Fruit fly (Drosophila melanogaster) whole organism, embryonic: Measurements from ENCODE around the gene Actn3.

ENCODE experiments used
- Ada2b ChIP-seq: fragments of 200-800 bp; sonication (Bioruptor generic); IDR thresholded peaks from 2 replicates; pipeline ENCODE4 v1.3.6; 2022; ENCODE audit warnings: missing biosample characterization, missing genetic modification characterization
- Adf1 ChIP-seq: fragments of 200-800 bp; sonication (Bioruptor generic); IDR thresholded peaks from 2 replicates; pipeline ENCODE4 v1.3.6; 2022; ENCODE audit warnings: missing biosample characterization, missing genetic modification characterization
- B-H2 ChIP-seq: fragments of 200-800 bp; sonication (Bioruptor generic); optimal IDR thresholded peaks from 2 replicates; lab custom pipeline; 2018; ENCODE audit warnings: missing biosample characterization, mild to moderate bottlenecking, missing genetic modification characterization
- CG10209 ChIP-seq: fragments of 200-800 bp; sonication (Bioruptor generic); optimal IDR thresholded peaks from 3 replicates; lab custom pipeline; 2017; ENCODE audit warnings: missing biosample characterization, mild to moderate bottlenecking, missing genetic modification characterization, missing genetic modification reagents
- CG10366 ChIP-seq: fragments of 200-800 bp; sonication (Bioruptor generic); IDR thresholded peaks from 2 replicates; pipeline ENCODE4 v1.3.6; 2022; ENCODE audit warnings: missing biosample characterization, missing genetic modification characterization
- CG10431 ChIP-seq: fragments of 200-800 bp; sonication (Bioruptor generic); optimal IDR thresholded peaks from 3 replicates; lab custom pipeline; 2018; ENCODE audit warnings: missing biosample characterization, mild to moderate bottlenecking, missing genetic modification characterization
- CG11093 ChIP-seq: fragments of 200-800 bp; sonication (Bioruptor generic); IDR thresholded peaks from 3 replicates; pipeline ENCODE4 v1.3.6; 2022; ENCODE audit warnings: missing biosample characterization, missing genetic modification characterization
- CG11504 ChIP-seq: fragments of 200-800 bp; sonication (Bioruptor generic); optimal IDR thresholded peaks from 3 replicates; lab custom pipeline; 2019; ENCODE audit warnings: missing biosample characterization, mild to moderate bottlenecking, missing genetic modification characterization, moderate library complexity
- CG11695 ChIP-seq: fragments of 200-800 bp; sonication (Bioruptor generic); IDR thresholded peaks from 3 replicates; pipeline ENCODE4 v1.3.6; 2022; ENCODE audit warnings: missing biosample characterization, missing genetic modification characterization
- CG11723 ChIP-seq: fragments of 200-800 bp; sonication (Bioruptor generic); optimal IDR thresholded peaks from 2 replicates; lab custom pipeline; 2017; ENCODE audit warnings: missing biosample characterization, mild to moderate bottlenecking, missing genetic modification characterization
- CG1233 ChIP-seq: fragments of 200-800 bp; sonication (Bioruptor generic); optimal IDR thresholded peaks from 4 replicates; lab custom pipeline; 2018; ENCODE audit warnings: missing biosample characterization, mild to moderate bottlenecking, missing genetic modification characterization
- CG1603 ChIP-seq: fragments of 200-800 bp; sonication (Bioruptor generic); optimal IDR thresholded peaks from 2 replicates; lab custom pipeline; 2019; ENCODE audit warnings: missing biosample characterization, mild to moderate bottlenecking, missing genetic modification characterization, moderate library complexity
- CG17361 ChIP-seq: fragments of 200-800 bp; sonication (Bioruptor generic); IDR thresholded peaks from 3 replicates; pipeline ENCODE4 v1.3.6; 2022; ENCODE audit warnings: missing biosample characterization, missing genetic modification characterization
- CG3726 ChIP-seq: fragments of 200-800 bp; sonication (Bioruptor generic); IDR thresholded peaks from 3 replicates; pipeline ENCODE4, ENCODE4 v1.3.6; 2022; ENCODE audit warnings: missing biosample characterization, missing genetic modification characterization
- CG4404 ChIP-seq: fragments of 200-800 bp; sonication (Bioruptor generic); IDR thresholded peaks from 2 replicates; pipeline ENCODE4 v1.3.6; 2022; ENCODE audit warnings: missing biosample characterization, missing genetic modification characterization
- CG7928 ChIP-seq: fragments of 200-800 bp; sonication (Bioruptor generic); optimal IDR thresholded peaks from 2 replicates; lab custom pipeline; 2017; ENCODE audit warnings: missing biosample characterization, mild to moderate bottlenecking, missing genetic modification characterization
- CG8089 ChIP-seq: fragments of 200-800 bp; sonication (Bioruptor generic); optimal IDR thresholded peaks from 3 replicates; lab custom pipeline; 2016; ENCODE audit warnings: missing biosample characterization, missing genetic modification characterization
- CG8388 ChIP-seq: fragments of 200-800 bp; sonication (Bioruptor generic); optimal IDR thresholded peaks from 2 replicates; lab custom pipeline; 2019; ENCODE audit warnings: missing biosample characterization, mild to moderate bottlenecking, missing genetic modification characterization, moderate library complexity
- CG9817 ChIP-seq: fragments of 200-800 bp; sonication (Bioruptor generic); optimal IDR thresholded peaks from 2 replicates; lab custom pipeline; 2018; ENCODE audit warnings: missing biosample characterization, mild to moderate bottlenecking, missing genetic modification characterization, moderate library complexity
- CHES-1-like ChIP-seq: fragments of 200-800 bp; sonication (Bioruptor generic); optimal IDR thresholded peaks from 2 replicates; lab custom pipeline; 2016; ENCODE audit warnings: missing biosample characterization, missing genetic modification characterization
- Deaf1 ChIP-seq: fragments of 200-800 bp; optimal IDR thresholded peaks from 3 replicates; lab custom pipeline; 2019; ENCODE audit warnings: missing biosample characterization, mild to moderate bottlenecking, missing genetic modification characterization, moderate library complexity
- Eip74EF ChIP-seq, 2 experiments: fragments of 200-800 bp in 1 of 2; fragments of >200 bp in 1 of 2; sonication (Bioruptor generic) in 1 of 2; optimal IDR thresholded peaks; 2 replicates each; lab custom pipeline; 2017 to 2019; ENCODE audit warnings: missing biosample characterization in 2 of 2, missing genetic modification characterization in 2 of 2, mild to moderate bottlenecking in 1 of 2, moderate library complexity in 1 of 2
- Elba2 ChIP-seq: fragments of 200-800 bp; sonication (Bioruptor generic); optimal IDR thresholded peaks from 3 replicates; lab custom pipeline; 2016; ENCODE audit warnings: missing biosample characterization, missing genetic modification characterization
- HLH3B ChIP-seq: fragments of 200-800 bp; sonication (Bioruptor generic); IDR thresholded peaks from 2 replicates; pipeline ENCODE4 v1.3.6; 2022; ENCODE audit warnings: missing biosample characterization, missing genetic modification characterization
- Lim3 ChIP-seq: fragments of 200-800 bp; sonication (Bioruptor generic); IDR thresholded peaks from 2 replicates; pipeline ENCODE4 v1.3.6; 2022; ENCODE audit warnings: missing biosample characterization, missing genetic modification characterization
- Meics ChIP-seq: fragments of 200-800 bp; sonication (Bioruptor generic); optimal IDR thresholded peaks from 2 replicates; lab custom pipeline; 2017; ENCODE audit warnings: missing biosample characterization, mild to moderate bottlenecking, missing genetic modification characterization
- Sry-δ ChIP-seq: fragments of 200-800 bp; sonication (Bioruptor generic); optimal IDR thresholded peaks from 2 replicates; lab custom pipeline; 2016; ENCODE audit warnings: missing biosample characterization, missing genetic modification characterization
- Stat92E ChIP-seq, 3 experiments: fragments of >200 bp in 2 of 3; fragments of 200-800 bp in 1 of 3; sonication (Bioruptor generic) in 1 of 3; optimal IDR thresholded peaks; 2 replicates each; lab custom pipeline; 2017 to 2019; ENCODE audit warnings: missing biosample characterization in 3 of 3, missing genetic modification characterization in 3 of 3, mild to moderate bottlenecking in 1 of 3, moderate library complexity in 1 of 3
- TFAM ChIP-seq: fragments of 200-800 bp; sonication (Bioruptor generic); optimal IDR thresholded peaks from 2 replicates; lab custom pipeline; 2017; ENCODE audit warnings: missing biosample characterization, missing genetic modification characterization, inconsistent platforms
- Tbp ChIP-seq: fragments of >200 bp; optimal IDR thresholded peaks from 2 replicates; lab custom pipeline; 2018; ENCODE audit warnings: missing biosample characterization, missing genetic modification characterization
- Usf ChIP-seq: fragments of 200-800 bp; sonication (Bioruptor generic); optimal IDR thresholded peaks from 2 replicates; lab custom pipeline; 2017; ENCODE audit warnings: missing genotype, missing biosample characterization, missing genetic modification characterization
- ato ChIP-seq: fragments of 200-800 bp; sonication (Bioruptor generic); IDR thresholded peaks from 2 replicates; pipeline ENCODE4 v1.3.6; 2022; ENCODE audit warnings: missing biosample characterization, missing genetic modification characterization; ENCODE audit not compliant: partially characterized antibody
- croc ChIP-seq: fragments of 200-800 bp; sonication (Bioruptor generic); conservative IDR thresholded peaks from 3 replicates; pipeline ENCODE4 v1.3.6; 2022; ENCODE audit warnings: missing biosample characterization, missing genetic modification characterization
- crol ChIP-seq: fragments of 200-800 bp; sonication (Bioruptor generic); IDR thresholded peaks from 2 replicates; pipeline ENCODE4 v1.3.6; 2022; ENCODE audit warnings: missing biosample characterization, missing genetic modification characterization
- dati ChIP-seq: fragments of 200-800 bp; sonication (Bioruptor generic); IDR thresholded peaks from 2 replicates; pipeline ENCODE4 v1.3.6; 2022; ENCODE audit warnings: missing biosample characterization, missing genetic modification characterization
- dmrt11E ChIP-seq: fragments of 200-800 bp; sonication (Bioruptor generic); optimal IDR thresholded peaks from 3 replicates; lab custom pipeline; 2018; ENCODE audit warnings: missing biosample characterization, mild to moderate bottlenecking, missing genetic modification characterization, moderate library complexity
- gt ChIP-seq: fragments of 200-800 bp; sonication (Bioruptor generic); IDR thresholded peaks from 2 replicates; pipeline ENCODE4 v1.3.6; 2022; ENCODE audit warnings: missing biosample characterization, missing genetic modification characterization
- ind ChIP-seq: fragments of 200-800 bp; sonication (Bioruptor generic); optimal IDR thresholded peaks from 3 replicates; lab custom pipeline; 2016; ENCODE audit warnings: missing biosample characterization, missing genetic modification characterization
- kni ChIP-seq: fragments of 200-800 bp; sonication (Bioruptor generic); optimal IDR thresholded peaks from 3 replicates; lab custom pipeline; 2017; ENCODE audit warnings: mild to moderate bottlenecking, missing biosample characterization, missing genetic modification reagents, missing genetic modification characterization
- lmd ChIP-seq: fragments of 200-800 bp; sonication (Bioruptor generic); IDR thresholded peaks from 2 replicates; pipeline ENCODE4 v1.3.6; 2022; ENCODE audit warnings: missing biosample characterization, missing genetic modification characterization
- maf-S ChIP-seq: fragments of 200-800 bp; sonication (Bioruptor generic); optimal IDR thresholded peaks from 2 replicates; lab custom pipeline; 2016; ENCODE audit warnings: missing biosample characterization, missing genetic modification characterization
- pho ChIP-seq: fragments of 200-800 bp; sonication (Bioruptor generic); optimal IDR thresholded peaks from 2 replicates; lab custom pipeline; 2016; ENCODE audit warnings: missing biosample characterization, missing genetic modification characterization
- sens-2 ChIP-seq: fragments of 200-800 bp; sonication (Bioruptor generic); IDR thresholded peaks from 2 replicates; pipeline ENCODE4 v1.3.6; 2022; ENCODE audit warnings: missing biosample characterization, missing genetic modification characterization
- tgo ChIP-seq: fragments of 200-800 bp; sonication (Bioruptor generic); IDR thresholded peaks from 3 replicates; pipeline ENCODE4 v1.3.6; 2022; ENCODE audit warnings: missing biosample characterization, missing genetic modification characterization
- ttk ChIP-seq: fragments of 200-800 bp; sonication (Bioruptor generic); IDR thresholded peaks from 2 replicates; pipeline ENCODE4 v2.1.2; 2022; ENCODE audit warnings: missing biosample characterization, missing genetic modification characterization
- twi ChIP-seq: fragments of 200-800 bp; optimal IDR thresholded peaks from 2 replicates; lab custom pipeline; 2019; ENCODE audit warnings: missing biosample characterization, mild to moderate bottlenecking, missing genetic modification characterization, moderate library complexity
- unc-4 ChIP-seq: fragments of 200-800 bp; sonication (Bioruptor generic); IDR thresholded peaks from 2 replicates; pipeline ENCODE4 v1.3.6; 2022; ENCODE audit warnings: missing biosample characterization, missing genetic modification characterization; ENCODE audit not compliant: partially characterized antibody
- unpg ChIP-seq: fragments of 200-800 bp; sonication (Bioruptor generic); optimal IDR thresholded peaks from 3 replicates; lab custom pipeline; 2018; ENCODE audit warnings: missing biosample characterization, mild to moderate bottlenecking, missing genetic modification characterization, moderate library complexity

Gene Actn3

DNA sequence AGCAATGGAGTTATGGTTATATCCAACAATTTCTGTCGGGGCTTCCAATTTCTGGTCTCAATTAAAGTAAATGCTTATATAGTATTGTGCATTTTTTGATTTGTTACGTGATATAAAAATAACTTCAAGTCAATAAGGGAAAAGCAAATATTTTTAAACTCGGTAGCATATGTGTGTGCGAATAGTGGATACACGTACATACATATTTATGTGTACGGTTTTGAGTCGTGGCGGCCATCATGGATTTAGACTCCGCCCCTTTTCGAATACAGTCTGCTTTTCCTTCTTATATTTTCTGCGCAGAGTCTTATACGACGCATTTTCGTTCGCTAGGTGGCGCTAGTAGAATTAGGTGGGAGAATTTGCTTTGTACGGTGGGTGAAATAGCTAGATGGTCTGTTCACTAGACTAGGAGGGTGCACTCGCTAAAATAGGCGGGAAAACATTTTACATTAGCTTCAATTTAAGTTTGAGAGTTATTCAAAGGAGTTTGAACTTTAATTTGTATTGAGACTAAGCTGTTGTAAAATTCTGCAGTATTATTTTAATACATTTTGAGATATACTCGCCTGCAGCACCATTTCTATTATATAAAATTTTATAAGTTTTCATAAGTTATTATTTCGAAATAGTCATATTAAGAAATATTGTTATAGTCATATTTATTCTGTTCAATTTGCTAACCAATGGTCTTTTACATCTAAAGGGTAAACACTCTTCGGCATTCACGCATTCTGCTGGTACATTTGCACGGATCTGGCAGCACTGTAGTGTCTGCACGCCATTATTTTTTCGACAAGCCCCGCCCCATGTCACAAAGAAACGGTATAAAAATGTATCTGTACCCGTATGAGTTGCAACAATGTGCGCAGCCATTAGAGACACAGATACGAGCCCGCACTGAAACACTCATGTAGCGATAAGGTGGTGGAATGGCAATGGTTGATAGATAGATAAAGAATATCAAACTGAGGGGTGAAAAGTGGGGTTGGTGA is 7.9 kb downstream of the Actn3 start (continued):
- no peak for TF ChIP-seq Meics (GFP tag; lab: Kevin White, UChicago)
- TF ChIP-seq Elba2 (GFP tag; lab: Kevin White, UChicago): no peak
- no peak for TF ChIP-seq Sry-δ (GFP tag; lab: Kevin White, UChicago)
- no peak for TF ChIP-seq CG1603 (tag; lab: Kevin White, UChicago)
- peak; percentile 36; the same call in 1 of the 3 replicates for TF ChIP-seq croc (GFP tag; lab: Robert Waterston, UW)
- TF ChIP-seq B-H2 (GFP tag; lab: Kevin White, UChicago): peak; percentile 61
- TF ChIP-seq Usf (GFP tag; lab: Kevin White, UChicago): no peak
- peak in 1 of 3 experiments; percentile 10 for TF ChIP-seq Stat92E (GFP tag; optimal IDR thresholded peaks at IDR 0.05; lab: Kevin White, UChicago)
- TF ChIP-seq TFAM: no peak
- no peak for TF ChIP-seq CHES-1-like
- TF ChIP-seq CG8388: peak; percentile 68
- TF ChIP-seq unc-4 (GFP tag; lab: Robert Waterston, UW): no peak
- TF ChIP-seq CG11504 (tag; lab: Kevin White, UChicago): peak; percentile 83
- no peak for TF ChIP-seq Lim3 (GFP tag; lab: Robert Waterston, UW)
- TF ChIP-seq Ada2b (GFP tag; lab: Robert Waterston, UW): peak; percentile 44; the same call in 1 of the 2 replicates
- peak; percentile 81 for TF ChIP-seq CG17361 (GFP tag; lab: Robert Waterston, UW)
- no peak for TF ChIP-seq ttk (GFP tag; lab: Robert Waterston, UW)
- peak; percentile 75 for TF ChIP-seq dmrt11E (tag; lab: Kevin White, UChicago)
- peak; percentile 83 for TF ChIP-seq unpg (GFP tag; lab: Kevin White, UChicago)
- no peak for TF ChIP-seq CG10431 (GFP tag; lab: Kevin White, UChicago)
- TF ChIP-seq Adf1 (GFP tag; lab: Robert Waterston, UW): peak; percentile 20; the same call in 1 of the 2 replicates
- TF ChIP-seq CG11093 (GFP tag; lab: Robert Waterston, UW): peak; percentile 69; the same call in 2 of the 3 replicates
- TF ChIP-seq Deaf1 (tag; lab: Kevin White, UChicago): no peak
- TF ChIP-seq CG11723 (GFP tag; lab: Kevin White, UChicago): no peak
- TF ChIP-seq sens-2 (GFP tag; lab: Robert Waterston, UW): 0 out of 2 replicates have a peak, but pooled peaks have one; percentile 17
- TF ChIP-seq CG9817 (tag; lab: Kevin White, UChicago): peak; percentile 58
- TF ChIP-seq gt: no peak
- no peak for TF ChIP-seq CG8089
- peak; percentile 15 for TF ChIP-seq twi
- no peak for TF ChIP-seq CG3726
- peak; percentile 48; the same call in 1 of the 2 replicates for TF ChIP-seq crol (GFP tag; lab: Robert Waterston, UW)
- TF ChIP-seq Tbp: no peak
- TF ChIP-seq pho (GFP tag; lab: Kevin White, UChicago): peak; percentile 12
- peak; percentile 60 for TF ChIP-seq CG10366 (GFP tag; lab: Robert Waterston, UW)
- peak; percentile 68 for TF ChIP-seq CG1233
- TF ChIP-seq tgo: peak; percentile 66
- no peak for TF ChIP-seq maf-S (GFP tag; lab: Kevin White, UChicago)
- no peak for TF ChIP-seq ato (GFP tag; lab: Robert Waterston, UW)
- TF ChIP-seq HLH3B: peak; percentile 63; the same call in 1 of the 2 replicates
- TF ChIP-seq kni (GFP tag; lab: Kevin White, UChicago): peak; percentile 65
- peak; percentile 59 for TF ChIP-seq CG10209 (GFP tag; lab: Kevin White, UChicago)
- no peak for TF ChIP-seq CG4404 (GFP tag; lab: Robert Waterston, UW)
- no peak for TF ChIP-seq Eip74EF (GFP tag; optimal IDR thresholded peaks at IDR 0.05; lab: Kevin White, UChicago)
- TF ChIP-seq dati: no peak
- no peak for TF ChIP-seq CG7928 (GFP tag; lab: Kevin White, UChicago)
- peak; percentile 56; the same call in 1 of the 2 replicates for TF ChIP-seq lmd (GFP tag; lab: Robert Waterston, UW)
- peak; percentile 54 for TF ChIP-seq ind (GFP tag; lab: Kevin White, UChicago)
- peak; percentile 54; the same call in 1 of the 3 replicates for TF ChIP-seq CG11695
